Fruit fly (Drosophila melanogaster) whole organism, prepupa: ENCODE measurements around the gene CG5828.

Experiments used
- CG16779 ChIP-seq: fragments of 200-800 bp; sonication (Bioruptor generic); optimal IDR thresholded peaks from 3 replicates; lab custom pipeline; 2017; ENCODE audit warnings: missing biosample characterization, mild to moderate bottlenecking, missing genetic modification characterization
- CG8632 ChIP-seq: fragments of 200-800 bp; sonication (Bioruptor generic); optimal IDR thresholded peaks from 3 replicates; lab custom pipeline; 2016; ENCODE audit warnings: missing biosample characterization, missing genetic modification characterization
- Hr39 ChIP-seq: fragments of 200-800 bp; sonication (Bioruptor generic); optimal IDR thresholded peaks from 2 replicates; lab custom pipeline; 2016; ENCODE audit warnings: missing biosample characterization, missing genetic modification characterization
- ss ChIP-seq, 2 experiments: fragments of 200-800 bp; sonication (Bioruptor generic); optimal IDR thresholded peaks; 2 replicates in 1 of 2; 3 replicates in 1 of 2; lab custom pipeline; 2017 to 2018; ENCODE audit warnings: mild to moderate bottlenecking in 2 of 2, missing biosample characterization in 2 of 2, missing genetic modification characterization in 2 of 2, moderate library complexity in 1 of 2

- TF ChIP-seq CG8632 (GFP tag; lab: Kevin White, UChicago) (peak; percentile 24), CG16779 (tag; lab: Kevin White, UChicago) (peak; percentile 38), Hr39 (GFP tag; lab: Kevin White, UChicago) (peak; percentile 37), ss (GFP tag; optimal IDR thresholded peaks at IDR 0.05; lab: Kevin White, UChicago) (peak in 1 of 2 experiments; percentile 28)
Measured at dm6 chr2L:5044892-5045619, 48.7 kb upstream of the CG5828 start.
